Worm (Caenorhabditis elegans): ENCODE data around the gene F25D1.5.
A peak's percentile ranks its signal among the peaks of the same experiment; 100 is the strongest.

Gene F25D1.5

ce11 chrV:10536808-10537207 lies 9.8 kb downstream of the F25D1.5 start:
- peak; percentile 81 for TF ChIP-seq lin-39 (tag; optimal IDR thresholded peaks at IDR 0.05)
- TF ChIP-seq nhr-90 (tag; optimal IDR thresholded peaks at IDR 0.05; ENCODE audit: poor library complexity), result peak; percentile 93
- TF ChIP-seq unc-98 (GFP tag; IDR thresholded peaks at IDR 0.05), result no peak
- TF ChIP-seq nhr-237 (tag; optimal IDR thresholded peaks at IDR 0.05), result peak; percentile 76
- TF ChIP-seq fos-1 (tag; optimal IDR thresholded peaks at IDR 0.05), result peak; percentile 92
- peak; percentile 86 for TF ChIP-seq lir-3 (tag; optimal IDR thresholded peaks at IDR 0.05; ENCODE audit: poor library complexity)
- no peak for TF ChIP-seq hpl-2 (GFP tag; optimal IDR thresholded peaks at IDR 0.05)
- TF ChIP-seq nhr-84 (tag; optimal IDR thresholded peaks at IDR 0.05), result no peak
- TF ChIP-seq lin-35 (GFP tag; optimal IDR thresholded peaks at IDR 0.05), result peak; percentile 97 to 98
- TF ChIP-seq fkh-8 (tag; optimal IDR thresholded peaks at IDR 0.05), result peak; percentile 91
- TF ChIP-seq nhr-12 (tag; optimal IDR thresholded peaks at IDR 0.05), result no peak
- no peak for TF ChIP-seq ets-5 (GFP tag; IDR thresholded peaks at IDR 0.05)
- peak; percentile 69 for TF ChIP-seq C04F5.9 (tag; optimal IDR thresholded peaks at IDR 0.05)
- peak; percentile 84 for TF ChIP-seq unc-130 (tag; optimal IDR thresholded peaks at IDR 0.05)
- peak; percentile 92 for TF ChIP-seq dsc-1 (tag; optimal IDR thresholded peaks at IDR 0.05)
- peak; percentile 57 for TF ChIP-seq F16B12.6 (tag; optimal IDR thresholded peaks at IDR 0.05)
- TF ChIP-seq isw-1 (GFP tag; IDR thresholded peaks at IDR 0.05), result peak; percentile 88
- TF ChIP-seq ceh-88 (GFP tag; IDR thresholded peaks at IDR 0.05), result peak; percentile 84
- peak; percentile 92 for TF ChIP-seq blmp-1 (tag; optimal IDR thresholded peaks at IDR 0.05)
- peak; percentile 43 for TF ChIP-seq ces-1 (GFP tag; optimal IDR thresholded peaks at IDR 0.05)
- TF ChIP-seq nhr-71 (tag; optimal IDR thresholded peaks at IDR 0.05), result peak; percentile 96
- no peak for TF ChIP-seq hlh-4 (tag; optimal IDR thresholded peaks at IDR 0.05)
- TF ChIP-seq Y116A8C.19 (tag; optimal IDR thresholded peaks at IDR 0.05; ENCODE audit: borderline replicate concordance), result no peak
- peak; percentile 92 for TF ChIP-seq grh-1 (GFP tag; IDR thresholded peaks at IDR 0.05)
- TF ChIP-seq mep-1 (tag; optimal IDR thresholded peaks at IDR 0.05), result peak; percentile 99
- TF ChIP-seq C16A3.4 (tag; optimal IDR thresholded peaks at IDR 0.05), result peak; percentile 96
- TF ChIP-seq egl-13 (tag; optimal IDR thresholded peaks at IDR 0.05), result peak; percentile 78
- TF ChIP-seq nhr-20 (tag; optimal IDR thresholded peaks at IDR 0.05), result peak; percentile 95
- TF ChIP-seq nhr-76 (tag; optimal IDR thresholded peaks at IDR 0.05), result no peak
- TF ChIP-seq unc-86 (tag; optimal IDR thresholded peaks at IDR 0.05), result peak; percentile 89
- TF ChIP-seq tlp-1 (tag; optimal IDR thresholded peaks at IDR 0.05), result no peak
- no peak for TF ChIP-seq unc-30 (tag; optimal IDR thresholded peaks at IDR 0.05)
- peak; percentile 95 for TF ChIP-seq tbx-2 (tag; optimal IDR thresholded peaks at IDR 0.05)
- peak; percentile 84 for TF ChIP-seq ama-1 (optimal IDR thresholded peaks at IDR 0.05)
- peak; percentile 82 to 93 (median 86) for TF ChIP-seq ceh-82 (tag; optimal IDR thresholded peaks at IDR 0.05)
- peak; percentile 88 for TF ChIP-seq snpc-4 (tag; optimal IDR thresholded peaks at IDR 0.05)
- TF ChIP-seq pax-3 (tag; optimal IDR thresholded peaks at IDR 0.05), result peak; percentile 79
- peak; percentile 83 for TF ChIP-seq jun-1 (tag; optimal IDR thresholded peaks at IDR 0.05)
- no peak for TF ChIP-seq alr-1 (tag; optimal IDR thresholded peaks at IDR 0.05; ENCODE audit: borderline replicate concordance)
- TF ChIP-seq sox-4 (tag; optimal IDR thresholded peaks at IDR 0.05), result peak; percentile 79
- peak; percentile 71 for TF ChIP-seq fkh-4 (tag; optimal IDR thresholded peaks at IDR 0.05; ENCODE audit: borderline replicate concordance)
- TF ChIP-seq mab-9 (GFP tag; IDR thresholded peaks at IDR 0.05), result peak; percentile 83
- TF ChIP-seq xbp-1 (tag; optimal IDR thresholded peaks at IDR 0.05), result peak; percentile 94
- TF ChIP-seq snu-23 (GFP tag; optimal IDR thresholded peaks at IDR 0.05), result peak; percentile 95
- peak; percentile 84 for TF ChIP-seq fkh-10 (GFP tag; optimal IDR thresholded peaks at IDR 0.05)
- TF ChIP-seq irx-1 (tag; optimal IDR thresholded peaks at IDR 0.05), result peak; percentile 89
- TF ChIP-seq zag-1 (tag; optimal IDR thresholded peaks at IDR 0.05), result no peak
- peak in 1 of 2 experiments; percentile 40 for TF ChIP-seq egl-27 (tag; optimal IDR thresholded peaks at IDR 0.05)
- TF ChIP-seq rnt-1 (tag; optimal IDR thresholded peaks at IDR 0.05), result peak; percentile 96
- no peak for TF ChIP-seq hlh-17 (GFP tag; optimal IDR thresholded peaks at IDR 0.05; ENCODE audit: borderline replicate concordance)
- TF ChIP-seq aha-1 (tag; optimal IDR thresholded peaks at IDR 0.05), result peak; percentile 44
- TF ChIP-seq mdl-1 (tag; optimal IDR thresholded peaks at IDR 0.05), result peak; percentile 34 to 94
- TF ChIP-seq nhr-28 (tag; optimal IDR thresholded peaks at IDR 0.05), result no peak
